Worm (Caenorhabditis elegans) whole organism, young adult: Measurements from ENCODE around the gene F49H12.3.

Experiments used
- B0019.2 ChIP-seq: fragments of 200-800 bp; sonication (Bioruptor generic); conservative IDR thresholded peaks from 2 replicates; pipeline ENCODE4 v1.3.6; 2022; ENCODE audit warnings: missing genetic modification reagents, missing genetic modification characterization, missing compliant biosample characterization
- B0261.1 ChIP-seq: sonication (generic microtip); optimal IDR thresholded peaks from 2 replicates; lab custom pipeline; 2016; ENCODE audit warnings: mild to moderate bottlenecking, missing genetic modification characterization, moderate library complexity, missing compliant biosample characterization
- F49E8.2 ChIP-seq: sonication (generic microtip); optimal IDR thresholded peaks from 3 replicates; lab custom pipeline; 2017; ENCODE audit warnings: missing genetic modification characterization, mild to moderate bottlenecking, missing compliant biosample characterization, antibody characterized with exemption, moderate library complexity; ENCODE audit not compliant: insufficient read depth
- F52B5.7 ChIP-seq: sonication (generic microtip); optimal IDR thresholded peaks from 2 replicates; lab custom pipeline; 2016; ENCODE audit warnings: mild to moderate bottlenecking, missing genetic modification characterization, missing compliant biosample characterization
- F57C9.4 ChIP-seq: sonication (generic microtip); optimal IDR thresholded peaks from 2 replicates; lab custom pipeline; 2017; ENCODE audit warnings: mild to moderate bottlenecking, missing genetic modification characterization, missing compliant biosample characterization
- K12H6.12 ChIP-seq: fragments of 200-800 bp; sonication (Bioruptor generic); optimal IDR thresholded peaks from 2 replicates; lab custom pipeline; 2018; ENCODE audit warnings: mild to moderate bottlenecking, missing genetic modification characterization, missing compliant biosample characterization
- Y53F4B.3 ChIP-seq: fragments of 200-800 bp; sonication (Bioruptor generic); IDR thresholded peaks from 2 replicates; pipeline ENCODE4 v1.3.6; 2022; ENCODE audit warnings: missing genetic modification reagents, missing genetic modification characterization, missing compliant biosample characterization
- Y56A3A.18 ChIP-seq: fragments of 200-800 bp; sonication (Bioruptor generic); IDR thresholded peaks from 2 replicates; pipeline ENCODE4 v1.3.6; 2022; ENCODE audit warnings: missing genetic modification reagents, missing genetic modification characterization, missing compliant biosample characterization
- Y67H2A.10 ChIP-seq: fragments of 200-800 bp; sonication (Bioruptor generic); conservative IDR thresholded peaks from 2 replicates; pipeline ENCODE4 v1.3.6; 2022; ENCODE audit warnings: missing genetic modification reagents, missing genetic modification characterization, missing compliant biosample characterization
- Y79H2A.3 ChIP-seq: fragments of 200-800 bp; sonication (Bioruptor generic); conservative IDR thresholded peaks from 2 replicates; pipeline ENCODE4 v1.3.6; 2022; ENCODE audit warnings: missing genetic modification reagents, missing genetic modification characterization, missing compliant biosample characterization
- athp-1 ChIP-seq: sonication (generic microtip); optimal IDR thresholded peaks from 2 replicates; lab custom pipeline; 2017; ENCODE audit warnings: mild to moderate bottlenecking, missing genetic modification characterization, missing compliant biosample characterization
- ceh-40 ChIP-seq: fragments of 200-800 bp; sonication (Bioruptor generic); IDR thresholded peaks from 2 replicates; pipeline ENCODE4 v1.3.6; 2022; ENCODE audit warnings: missing genetic modification characterization, missing compliant biosample characterization
- ceh-91 ChIP-seq: fragments of 200-800 bp; sonication (Bioruptor generic); IDR thresholded peaks from 2 replicates; pipeline ENCODE4 v1.3.6; 2022; ENCODE audit warnings: missing genetic modification reagents, missing genetic modification characterization, missing compliant biosample characterization
- chd-7 ChIP-seq: sonication (generic microtip); optimal IDR thresholded peaks from 2 replicates; lab custom pipeline; 2016; ENCODE audit warnings: mild to moderate bottlenecking, missing genetic modification characterization, moderate library complexity, missing compliant biosample characterization
- die-1 ChIP-seq: sonication (generic microtip); optimal IDR thresholded peaks from 2 replicates; lab custom pipeline; 2016; ENCODE audit warnings: missing genotype, mild to moderate bottlenecking, missing genetic modification characterization, missing compliant biosample characterization
- dpff-1 ChIP-seq: sonication (generic microtip); optimal IDR thresholded peaks from 2 replicates; lab custom pipeline; 2017; ENCODE audit warnings: mild to moderate bottlenecking, missing genetic modification characterization, missing compliant biosample characterization
- dpl-1 ChIP-seq: fragments of 150-350 bp; optimal IDR thresholded peaks from 2 replicates; lab custom pipeline; 2014; ENCODE audit warnings: missing biosample characterization, missing genetic modification reagents, missing genetic modification characterization
- efl-1 ChIP-seq: fragments of 150-350 bp; optimal IDR thresholded peaks from 2 replicates; lab custom pipeline; 2014; ENCODE audit warnings: missing biosample characterization, missing genetic modification reagents, missing genetic modification characterization
- egl-44 ChIP-seq: fragments of 200-800 bp; sonication (Bioruptor generic); IDR thresholded peaks from 2 replicates; pipeline ENCODE4 v1.3.6; 2022; ENCODE audit warnings: missing genetic modification reagents, missing genetic modification characterization, missing compliant biosample characterization
- egrh-3 ChIP-seq: fragments of 200-800 bp; sonication (Bioruptor generic); IDR thresholded peaks from 2 replicates; pipeline ENCODE4 v1.3.6; 2022; ENCODE audit warnings: missing genetic modification reagents, missing genetic modification characterization, missing compliant biosample characterization
- fkh-3 ChIP-seq: sonication (generic microtip); optimal IDR thresholded peaks from 2 replicates; lab custom pipeline; 2016; ENCODE audit warnings: mild to moderate bottlenecking, missing genetic modification characterization, missing compliant biosample characterization
- hlh-12 ChIP-seq: sonication (generic microtip); optimal IDR thresholded peaks from 2 replicates; lab custom pipeline; 2016; ENCODE audit warnings: missing genetic modification characterization, missing compliant biosample characterization
- lin-26 ChIP-seq: fragments of 200-800 bp; sonication (Bioruptor generic); IDR thresholded peaks from 2 replicates; pipeline ENCODE4 v1.3.6; 2022; ENCODE audit warnings: missing genetic modification reagents, missing genetic modification characterization, missing compliant biosample characterization
- lin-54 ChIP-seq: fragments of 200-800 bp; sonication (Bioruptor generic); optimal IDR thresholded peaks from 2 replicates; lab custom pipeline; 2018; ENCODE audit warnings: mild to moderate bottlenecking, missing genetic modification characterization, missing compliant biosample characterization
- lir-1 ChIP-seq: fragments of 200-800 bp; sonication (Bioruptor generic); conservative IDR thresholded peaks from 2 replicates; pipeline ENCODE4 v1.3.6; 2022; ENCODE audit warnings: missing genetic modification reagents, missing genetic modification characterization, missing compliant biosample characterization
- madf-6 ChIP-seq: fragments of 200-800 bp; sonication (Bioruptor generic); IDR thresholded peaks from 2 replicates; pipeline ENCODE4 v1.3.6; 2022; ENCODE audit warnings: missing genetic modification reagents, missing genetic modification characterization, missing compliant biosample characterization
- nfya-1 ChIP-seq: sonication (generic microtip); optimal IDR thresholded peaks from 2 replicates; lab custom pipeline; 2017; ENCODE audit warnings: antibody characterized with exemption, missing compliant biosample characterization, missing genetic modification characterization, borderline replicate concordance; ENCODE audit not compliant: insufficient read depth
- nfyb-1 ChIP-seq: fragments of 200-800 bp; sonication (Bioruptor generic); IDR thresholded peaks from 2 replicates; pipeline ENCODE4 v1.3.6; 2022; ENCODE audit warnings: missing genetic modification reagents, missing genetic modification characterization, missing compliant biosample characterization
- nhr-120 ChIP-seq: fragments of 200-800 bp; sonication (Bioruptor generic); IDR thresholded peaks from 2 replicates; pipeline ENCODE4 v1.3.6; 2022; ENCODE audit warnings: missing genetic modification characterization, missing compliant biosample characterization
- nhr-27 ChIP-seq: fragments of 200-800 bp; sonication (Bioruptor generic); optimal IDR thresholded peaks from 2 replicates; lab custom pipeline; 2018; ENCODE audit warnings: mild to moderate bottlenecking, missing genetic modification characterization, moderate library complexity, missing compliant biosample characterization
- nhr-80 ChIP-seq: sonication (generic microtip); optimal IDR thresholded peaks from 2 replicates; lab custom pipeline; 2016; ENCODE audit warnings: missing genetic modification characterization, missing compliant biosample characterization
- pbrm-1 ChIP-seq: fragments of 200-800 bp; sonication (Bioruptor generic); IDR thresholded peaks from 2 replicates; pipeline ENCODE4 v1.3.6; 2022; ENCODE audit warnings: missing genetic modification reagents, missing genetic modification characterization, missing compliant biosample characterization
- rcor-1 ChIP-seq: fragments of 200-800 bp; sonication (Bioruptor generic); IDR thresholded peaks from 2 replicates; pipeline ENCODE4 v1.3.6; 2022; ENCODE audit warnings: missing genetic modification reagents, missing genetic modification characterization, missing compliant biosample characterization
- repo-1 ChIP-seq: sonication (generic microtip); optimal IDR thresholded peaks from 2 replicates; lab custom pipeline; 2017; ENCODE audit warnings: mild to moderate bottlenecking, missing genetic modification characterization, missing compliant biosample characterization
- rpc-1 ChIP-seq, 2 experiments: fragments of 150-350 bp in 1 of 2; sonication (generic microtip) in 1 of 2; optimal IDR thresholded peaks; 2 replicates each; lab custom pipeline; 2014 to 2018; ENCODE audit warnings: missing biosample characterization in 1 of 2, missing genetic modification characterization in 1 of 2, missing genetic modification reagents in 1 of 2, missing genotype in 1 of 2
- tbp1 ChIP-seq: fragments of 200-800 bp; sonication (Bioruptor generic); optimal IDR thresholded peaks from 2 replicates; lab custom pipeline; 2018; ENCODE audit warnings: mild to moderate bottlenecking, missing genetic modification characterization, missing compliant biosample characterization
- tlf-1 ChIP-seq: fragments of 200-800 bp; sonication (Bioruptor generic); optimal IDR thresholded peaks from 2 replicates; lab custom pipeline; 2018; ENCODE audit warnings: mild to moderate bottlenecking, missing genetic modification characterization, missing compliant biosample characterization
- unc-130 ChIP-seq: sonication (generic microtip); optimal IDR thresholded peaks from 2 replicates; lab custom pipeline; 2016; ENCODE audit warnings: missing genetic modification reagents, missing genetic modification characterization, missing compliant biosample characterization
- unc-62 ChIP-seq: fragments of 150-350 bp; optimal IDR thresholded peaks from 2 replicates; lab custom pipeline; 2014; ENCODE audit warnings: missing biosample characterization, missing genetic modification reagents, missing genetic modification characterization
- zfh-2 ChIP-seq: fragments of 200-800 bp; sonication (Bioruptor generic); conservative IDR thresholded peaks from 2 replicates; pipeline ENCODE4 v1.3.6; 2022; ENCODE audit warnings: missing genetic modification reagents, missing genetic modification characterization, missing compliant biosample characterization
- ztf-25 ChIP-seq: fragments of 200-800 bp; sonication (Bioruptor generic); IDR thresholded peaks from 2 replicates; pipeline ENCODE4 v1.3.6; 2022; ENCODE audit warnings: missing genetic modification reagents, missing genetic modification characterization, missing compliant biosample characterization

F49H12.3 gene

DNA sequence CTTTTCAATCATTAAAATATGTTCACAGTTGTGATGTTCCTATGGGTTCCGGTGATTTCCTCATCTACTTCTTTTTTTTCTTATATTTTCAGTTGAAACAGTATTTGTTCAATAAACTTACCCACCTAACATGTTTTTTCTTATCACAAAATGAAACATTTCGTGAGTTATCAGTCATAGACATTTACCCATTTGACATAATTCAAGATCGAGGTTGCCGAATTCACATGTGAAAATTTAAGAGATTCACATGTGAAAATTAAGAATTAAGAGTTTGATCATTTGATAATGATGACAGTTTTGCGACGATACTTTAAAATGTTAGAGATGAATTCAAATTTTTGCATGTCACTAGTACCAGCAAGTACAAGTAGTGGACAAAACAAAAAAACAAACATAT is 23.2 kb downstream of the F49H12.3 start:
- TF ChIP-seq efl-1 (GFP tag; lab: Kevin White, UChicago) (no peak), rpc-1 (optimal IDR thresholded peaks at IDR 0.05; lab: Kevin White, UChicago) (no peak), rpc-1 (tag; optimal IDR thresholded peaks at IDR 0.05; lab: Kevin White, UChicago) (no peak), nhr-80 (tag; lab: Kevin White, UChicago) (peak; percentile 48), repo-1 (no peak), tlf-1 (GFP tag; lab: Kevin White, UChicago) (no peak), unc-62 (peak; percentile 44), nfya-1 (tag; lab: Kevin White, UChicago) (no peak), egl-44 (GFP tag; lab: Robert Waterston, UW) (no peak), unc-130 (no peak)

DNA sequence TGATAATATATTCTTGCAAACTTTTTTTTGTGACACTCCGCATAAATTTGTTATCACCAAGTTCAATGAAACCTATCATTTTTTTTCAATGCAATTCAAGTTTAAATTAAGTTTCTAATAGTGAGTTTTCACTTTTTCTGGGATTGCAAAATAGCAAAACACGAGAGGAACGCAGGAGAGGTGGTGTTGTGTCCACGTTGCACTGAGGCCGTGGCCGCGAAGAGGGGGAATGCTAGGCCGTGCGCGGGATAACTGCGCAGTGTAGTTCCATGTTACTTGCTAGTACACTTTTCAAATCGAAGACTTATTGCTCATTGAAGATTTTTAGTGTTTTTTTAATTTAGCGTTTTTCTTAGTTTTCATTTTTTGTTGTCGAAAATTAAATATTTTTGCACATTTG is 24.0 kb downstream of the F49H12.3 start:
- TF ChIP-seq madf-6 (GFP tag; lab: Robert Waterston, UW) (no peak), Y56A3A.18 (GFP tag; lab: Robert Waterston, UW) (no peak), ztf-25 (no peak), hlh-12 (tag; lab: Kevin White, UChicago) (no peak), fkh-3 (no peak), F52B5.7 (tag; lab: Kevin White, UChicago) (no peak), Y79H2A.3 (no peak), chd-7 (tag; lab: Kevin White, UChicago) (no peak), nhr-27 (no peak), nhr-120 (GFP tag; lab: Robert Waterston, UW) (no peak), dpl-1 (no peak), ceh-91 (no peak), dpff-1 (no peak), B0019.2 (no peak), K12H6.12 (tag; lab: Kevin White, UChicago) (no peak)

DNA sequence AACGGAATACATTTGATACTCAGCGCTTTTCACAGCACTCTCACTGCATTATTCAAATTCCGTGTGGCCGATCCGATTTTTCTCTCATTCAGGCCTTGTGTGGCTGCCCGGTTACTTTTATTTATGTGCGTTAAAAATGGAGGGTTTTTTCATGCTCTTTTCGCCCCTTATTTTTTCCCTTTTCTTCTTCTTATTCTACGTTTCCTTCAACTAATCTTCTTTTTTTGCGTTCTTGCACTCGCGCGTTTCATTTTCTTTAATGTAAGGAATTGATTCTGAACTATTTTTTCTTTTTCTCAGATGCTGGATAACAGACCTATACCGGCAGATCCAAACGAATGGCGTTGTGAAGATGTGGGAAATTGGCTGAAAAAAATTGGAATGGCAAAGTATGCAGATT is 24.5 kb downstream of the F49H12.3 start, which contains the start of gene F53B1.2:
Gene F53B1.2, plus strand, starts transcription at position 301 of the 400 bp plus-strand sequence.
- TF ChIP-seq nhr-27, result no peak
- no peak for TF ChIP-seq Y67H2A.10 (GFP tag; lab: Robert Waterston, UW)

DNA sequence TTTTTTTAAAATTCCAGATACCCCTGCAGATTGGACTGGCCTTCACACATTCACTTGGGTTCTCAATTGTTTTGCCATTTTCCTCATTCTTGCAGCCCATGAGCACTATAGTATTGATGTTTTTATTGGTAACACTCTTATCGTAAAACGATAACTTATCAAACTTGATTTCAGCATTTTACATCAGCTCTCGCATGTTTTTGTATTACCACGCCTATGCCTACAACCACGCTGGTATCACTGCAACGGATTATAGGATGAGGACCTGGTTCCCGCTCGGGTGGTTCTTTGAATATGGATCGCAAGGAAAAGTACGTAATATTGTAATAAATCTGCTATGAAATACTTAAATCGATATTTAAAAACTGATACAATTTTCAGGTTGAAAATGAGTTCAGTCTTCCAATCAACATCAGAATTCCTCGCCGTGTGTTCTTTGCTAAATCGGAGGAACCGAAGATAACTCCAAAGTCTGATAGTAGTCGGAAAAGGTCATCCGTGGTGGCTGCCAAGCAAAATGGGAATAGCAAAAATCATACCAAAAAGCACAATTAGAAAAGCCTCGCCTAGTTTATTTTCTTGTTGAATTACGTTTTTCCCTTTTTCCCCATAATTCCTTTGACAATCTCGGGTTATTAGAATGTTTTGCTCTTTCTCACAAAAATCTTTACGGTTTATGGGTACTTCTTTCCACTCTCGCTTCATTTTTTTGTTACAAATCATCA is 26.6 kb downstream of the F49H12.3 start:
- TF ChIP-seq lir-1 (GFP tag; lab: Robert Waterston, UW) (no peak), ceh-40 (GFP tag; lab: Robert Waterston, UW) (no peak), tbp1 (GFP tag; lab: Kevin White, UChicago) (no peak), die-1 (tag; lab: Kevin White, UChicago) (no peak), athp-1 (no peak), pbrm-1 (GFP tag; lab: Robert Waterston, UW) (no peak), lin-54 (GFP tag; lab: Kevin White, UChicago) (no peak), nfya-1 (tag; lab: Kevin White, UChicago) (no peak)

DNA sequence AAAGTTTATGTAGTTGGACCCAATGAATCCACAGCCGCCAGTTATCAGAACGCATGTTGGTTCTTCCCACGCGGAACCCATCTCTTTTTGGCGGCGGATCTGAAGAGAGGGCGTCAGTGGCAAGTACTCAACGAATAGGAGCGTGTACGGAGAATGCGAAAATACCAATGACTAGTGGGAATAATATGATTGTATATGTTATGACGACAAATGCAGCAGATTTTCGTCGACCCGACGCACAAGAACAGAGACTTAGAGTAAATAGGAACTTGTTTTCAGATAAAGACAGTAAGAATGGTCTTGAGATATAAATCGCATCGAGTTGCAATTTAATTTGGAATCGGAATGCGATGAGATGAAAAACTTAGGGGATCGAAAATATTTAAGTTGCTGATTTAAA is 28.8 kb downstream of the F49H12.3 start, which contains the start of gene bus-5:
Gene bus-5, minus strand, starts transcription at position 101 of the 400 bp plus-strand sequence.
- no peak for TF ChIP-seq Y79H2A.3
- no peak for TF ChIP-seq zfh-2 (GFP tag; lab: Robert Waterston, UW)
- no peak for TF ChIP-seq rcor-1 (GFP tag; lab: Robert Waterston, UW)
- no peak for TF ChIP-seq nfyb-1 (GFP tag; lab: Robert Waterston, UW)
- no peak for TF ChIP-seq Y53F4B.3 (GFP tag; lab: Robert Waterston, UW)
- no peak for TF ChIP-seq B0261.1 (tag; lab: Kevin White, UChicago)
- no peak for TF ChIP-seq tlf-1 (GFP tag; lab: Kevin White, UChicago)
- TF ChIP-seq nfya-1 (tag; lab: Kevin White, UChicago), result no peak
- no peak for TF ChIP-seq dpff-1
- no peak for TF ChIP-seq rpc-1 (optimal IDR thresholded peaks at IDR 0.05; lab: Kevin White, UChicago)
- TF ChIP-seq rpc-1 (tag; optimal IDR thresholded peaks at IDR 0.05; lab: Kevin White, UChicago), result no peak
- TF ChIP-seq F57C9.4, result no peak
- TF ChIP-seq nhr-120 (GFP tag; lab: Robert Waterston, UW), result no peak
- TF ChIP-seq fkh-3, result no peak
- no peak for TF ChIP-seq tbp1 (GFP tag; lab: Kevin White, UChicago)
- no peak for TF ChIP-seq egrh-3
- no peak for TF ChIP-seq hlh-12 (tag; lab: Kevin White, UChicago)
- no peak for TF ChIP-seq athp-1
- TF ChIP-seq F49E8.2 (tag; lab: Kevin White, UChicago), result no peak
- no peak for TF ChIP-seq lin-26 (GFP tag; lab: Robert Waterston, UW)
